Fruit fly (Drosophila melanogaster) whole organism, embryonic: Measurements from ENCODE around the gene HUWE1.

ENCODE experiments used
- Asciz ChIP-seq: fragments of 200-800 bp; sonication (Bioruptor generic); optimal IDR thresholded peaks from 2 replicates; lab custom pipeline; 2017; ENCODE audit warnings: missing biosample characterization, mild to moderate bottlenecking, missing genetic modification characterization, missing genetic modification reagents
- Atf-2 ChIP-seq: fragments of 200-800 bp; sonication (Bioruptor generic); optimal IDR thresholded peaks from 2 replicates; lab custom pipeline; 2016; ENCODE audit warnings: missing biosample characterization, missing genetic modification characterization
- B-H2 ChIP-seq: fragments of 200-800 bp; sonication (Bioruptor generic); optimal IDR thresholded peaks from 2 replicates; lab custom pipeline; 2018; ENCODE audit warnings: missing biosample characterization, mild to moderate bottlenecking, missing genetic modification characterization
- CG11456 ChIP-seq: fragments of 200-800 bp; sonication (Bioruptor generic); IDR thresholded peaks from 3 replicates; pipeline ENCODE4 v1.3.6; 2022; ENCODE audit warnings: missing biosample characterization, missing genetic modification characterization
- CG11560 ChIP-seq: fragments of 200-800 bp; sonication (Bioruptor generic); IDR thresholded peaks from 3 replicates; pipeline ENCODE4 v1.3.6; 2022; ENCODE audit warnings: missing biosample characterization, missing genetic modification characterization
- CG12744 ChIP-seq: fragments of 200-800 bp; sonication (Bioruptor generic); optimal IDR thresholded peaks from 2 replicates; lab custom pipeline; 2016; ENCODE audit warnings: missing biosample characterization, missing genetic modification characterization
- CG13894 ChIP-seq: fragments of 200-800 bp; sonication (Bioruptor generic); optimal IDR thresholded peaks from 3 replicates; lab custom pipeline; 2018; ENCODE audit warnings: missing biosample characterization, mild to moderate bottlenecking, missing genetic modification characterization, moderate library complexity
- CG14710 ChIP-seq: fragments of 200-800 bp; sonication (Bioruptor generic); optimal IDR thresholded peaks from 3 replicates; lab custom pipeline; 2019; ENCODE audit warnings: missing biosample characterization, mild to moderate bottlenecking, missing genetic modification characterization, moderate library complexity
- CG1529 ChIP-seq: fragments of 200-800 bp; sonication (Bioruptor generic); optimal IDR thresholded peaks from 3 replicates; lab custom pipeline; 2018; ENCODE audit warnings: missing biosample characterization, missing genetic modification characterization
- CG15479 ChIP-seq: fragments of 200-800 bp; sonication (Bioruptor generic); optimal IDR thresholded peaks from 3 replicates; lab custom pipeline; 2019; ENCODE audit warnings: missing biosample characterization, mild to moderate bottlenecking, missing genetic modification characterization, moderate library complexity
- CG16863 ChIP-seq: fragments of 200-800 bp; sonication (Bioruptor generic); optimal IDR thresholded peaks from 3 replicates; lab custom pipeline; 2016; ENCODE audit warnings: missing biosample characterization, missing genetic modification characterization
- CG17328 ChIP-seq: fragments of 200-800 bp; sonication (Bioruptor generic); IDR thresholded peaks from 2 replicates; pipeline ENCODE4 v1.3.6; 2022; ENCODE audit warnings: missing biosample characterization, missing genetic modification characterization
- CG17385 ChIP-seq: fragments of 200-800 bp; sonication (Bioruptor generic); optimal IDR thresholded peaks from 3 replicates; lab custom pipeline; 2018; ENCODE audit warnings: missing biosample characterization, mild to moderate bottlenecking, missing genetic modification characterization
- CG17802 ChIP-seq: fragments of 200-800 bp; sonication (Bioruptor generic); optimal IDR thresholded peaks from 2 replicates; lab custom pipeline; 2018; ENCODE audit warnings: missing biosample characterization, mild to moderate bottlenecking, missing genetic modification characterization, moderate library complexity
- CG18599 ChIP-seq: fragments of 200-800 bp; sonication (Bioruptor generic); optimal IDR thresholded peaks from 3 replicates; lab custom pipeline; 2017; ENCODE audit warnings: missing biosample characterization, missing genetic modification characterization, mild to moderate bottlenecking, moderate library complexity, missing genetic modification reagents
- CG2202 ChIP-seq: fragments of 200-800 bp; sonication (Bioruptor generic); optimal IDR thresholded peaks from 2 replicates; lab custom pipeline; 2018; ENCODE audit warnings: missing biosample characterization, mild to moderate bottlenecking, missing genetic modification characterization
- CG3726 ChIP-seq: fragments of 200-800 bp; sonication (Bioruptor generic); IDR thresholded peaks from 3 replicates; pipeline ENCODE4, ENCODE4 v1.3.6; 2022; ENCODE audit warnings: missing biosample characterization, missing genetic modification characterization
- CG43689 ChIP-seq: fragments of 200-800 bp; sonication (Bioruptor generic); IDR thresholded peaks from 2 replicates; pipeline ENCODE4 v1.3.6; 2022; ENCODE audit warnings: missing biosample characterization, missing genetic modification characterization
- CG4820 ChIP-seq: fragments of 200-800 bp; sonication (Bioruptor generic); optimal IDR thresholded peaks from 3 replicates; lab custom pipeline; 2016; ENCODE audit warnings: missing biosample characterization, missing genetic modification characterization
- CG6689 ChIP-seq: fragments of 200-800 bp; sonication (Bioruptor generic); IDR thresholded peaks from 2 replicates; pipeline ENCODE4 v1.3.6; 2022; ENCODE audit warnings: missing biosample characterization, missing genetic modification characterization
- CG7928 ChIP-seq: fragments of 200-800 bp; sonication (Bioruptor generic); optimal IDR thresholded peaks from 2 replicates; lab custom pipeline; 2017; ENCODE audit warnings: missing biosample characterization, mild to moderate bottlenecking, missing genetic modification characterization
- CG8944 ChIP-seq: fragments of 200-800 bp; sonication (Bioruptor generic); optimal IDR thresholded peaks from 3 replicates; lab custom pipeline; 2016; ENCODE audit warnings: missing biosample characterization, missing genetic modification characterization
- CTCF ChIP-seq: fragments of 200-800 bp; sonication (Bioruptor generic); optimal IDR thresholded peaks from 2 replicates; lab custom pipeline; 2017; ENCODE audit warnings: missing biosample characterization, mild to moderate bottlenecking, missing genetic modification characterization, moderate library complexity
- Chrac-16 ChIP-seq: fragments of 200-800 bp; sonication (Bioruptor generic); optimal IDR thresholded peaks from 3 replicates; lab custom pipeline; 2016; ENCODE audit warnings: missing biosample characterization, missing genetic modification characterization
- E2f2 ChIP-seq: fragments of 200-800 bp; sonication (Bioruptor generic); IDR thresholded peaks from 2 replicates; pipeline ENCODE4 v1.3.6; 2022; ENCODE audit warnings: missing biosample characterization, missing genetic modification characterization
- HLHmδ ChIP-seq: fragments of 200-800 bp; sonication (Bioruptor generic); optimal IDR thresholded peaks from 2 replicates; lab custom pipeline; 2018; ENCODE audit warnings: missing biosample characterization, mild to moderate bottlenecking, missing genetic modification characterization, moderate library complexity
- Med ChIP-seq: fragments of 200-800 bp; sonication (Bioruptor generic); peaks from one replicate; lab custom pipeline; 2016; ENCODE audit warnings: missing biosample characterization, missing genetic modification characterization, mild to moderate bottlenecking, inconsistent platforms, moderate library complexity
- Meics ChIP-seq: fragments of 200-800 bp; sonication (Bioruptor generic); optimal IDR thresholded peaks from 2 replicates; lab custom pipeline; 2017; ENCODE audit warnings: missing biosample characterization, mild to moderate bottlenecking, missing genetic modification characterization
- Mes4 ChIP-seq: fragments of 200-800 bp; sonication (Bioruptor generic); optimal IDR thresholded peaks from 2 replicates; lab custom pipeline; 2016; ENCODE audit warnings: missing biosample characterization, missing genetic modification characterization
- Oaz ChIP-seq: fragments of 200-800 bp; sonication (Bioruptor generic); IDR thresholded peaks from 2 replicates; pipeline ENCODE4 v1.3.6; 2022; ENCODE audit warnings: missing biosample characterization, missing genetic modification characterization
- Optix ChIP-seq: fragments of 200-800 bp; sonication (Bioruptor generic); IDR thresholded peaks from 3 replicates; pipeline ENCODE4 v1.3.6; 2022; ENCODE audit warnings: missing biosample characterization, missing genetic modification characterization
- Pdp1 ChIP-seq, 2 experiments: fragments of 200-800 bp; sonication (Bioruptor generic); optimal IDR thresholded peaks; 3 replicates each; lab custom pipeline; 2016; ENCODE audit warnings: missing biosample characterization in 2 of 2, missing genetic modification characterization in 2 of 2, mild to moderate bottlenecking in 1 of 2, moderate library complexity in 1 of 2
- Scr ChIP-seq: fragments of 200-800 bp; sonication (Bioruptor generic); IDR thresholded peaks from 2 replicates; pipeline ENCODE4 v1.3.6; 2022; ENCODE audit warnings: missing biosample characterization, missing genetic modification characterization; ENCODE audit not compliant: partially characterized antibody
- Sry-β ChIP-seq: fragments of 200-800 bp; sonication (Bioruptor generic); optimal IDR thresholded peaks from 2 replicates; lab custom pipeline; 2018; ENCODE audit warnings: missing biosample characterization, mild to moderate bottlenecking, missing genetic modification characterization, moderate library complexity
- aop ChIP-seq: fragments of 200-800 bp; sonication (Bioruptor generic); IDR thresholded peaks from 2 replicates; pipeline ENCODE4 v1.3.6; 2022; ENCODE audit warnings: missing biosample characterization, missing genetic modification characterization
- ara ChIP-seq: fragments of 200-800 bp; sonication (Bioruptor generic); IDR thresholded peaks from 2 replicates; pipeline ENCODE4 v1.3.6; 2022; ENCODE audit warnings: missing biosample characterization, missing genetic modification characterization
- bab2 ChIP-seq: fragments of 200-800 bp; sonication (Bioruptor generic); optimal IDR thresholded peaks from 2 replicates; lab custom pipeline; 2016; ENCODE audit warnings: missing biosample characterization, missing genetic modification characterization
- btn ChIP-seq: fragments of 200-800 bp; sonication (Bioruptor generic); optimal IDR thresholded peaks from 2 replicates; lab custom pipeline; 2016; ENCODE audit warnings: missing biosample characterization, missing genetic modification characterization
- cg ChIP-seq: fragments of 200-800 bp; sonication (Bioruptor generic); optimal IDR thresholded peaks from 3 replicates; lab custom pipeline; 2019; ENCODE audit warnings: missing biosample characterization, mild to moderate bottlenecking, missing genetic modification characterization, moderate library complexity
- dan ChIP-seq: fragments of 200-800 bp; sonication (Bioruptor generic); IDR thresholded peaks from 2 replicates; pipeline ENCODE4 v1.3.6; 2022; ENCODE audit warnings: missing biosample characterization, missing genetic modification characterization
- dm ChIP-seq: fragments of 200-800 bp; sonication (Bioruptor generic); optimal IDR thresholded peaks from 3 replicates; lab custom pipeline; 2016; ENCODE audit warnings: missing biosample characterization, missing genetic modification characterization
- en ChIP-seq: fragments of 200-800 bp; sonication (Bioruptor generic); optimal IDR thresholded peaks from 2 replicates; lab custom pipeline; 2016; ENCODE audit warnings: missing biosample characterization, missing genetic modification characterization
- exex ChIP-seq: fragments of 200-800 bp; sonication (Bioruptor generic); optimal IDR thresholded peaks from 4 replicates; lab custom pipeline; 2018; ENCODE audit warnings: missing biosample characterization, mild to moderate bottlenecking, missing genetic modification characterization, moderate library complexity
- fru ChIP-seq: fragments of >200 bp; optimal IDR thresholded peaks from 2 replicates; lab custom pipeline; 2017
- grau ChIP-seq: fragments of 200-800 bp; optimal IDR thresholded peaks from 3 replicates; lab custom pipeline; 2019; ENCODE audit warnings: missing biosample characterization, mild to moderate bottlenecking, missing genetic modification characterization, moderate library complexity
- ind ChIP-seq: fragments of 200-800 bp; sonication (Bioruptor generic); optimal IDR thresholded peaks from 3 replicates; lab custom pipeline; 2016; ENCODE audit warnings: missing biosample characterization, missing genetic modification characterization
- lola ChIP-seq, 3 experiments: fragments of >200 bp in 2 of 3; fragments of 200-800 bp in 1 of 3; sonication (Bioruptor generic) in 1 of 3; optimal IDR thresholded peaks; 2 replicates each; lab custom pipeline; 2017 to 2019; ENCODE audit warnings: missing biosample characterization in 3 of 3, missing genetic modification characterization in 3 of 3, mild to moderate bottlenecking in 1 of 3, moderate library complexity in 1 of 3
- maf-S ChIP-seq: fragments of 200-800 bp; sonication (Bioruptor generic); optimal IDR thresholded peaks from 2 replicates; lab custom pipeline; 2016; ENCODE audit warnings: missing biosample characterization, missing genetic modification characterization
- mirr ChIP-seq: fragments of 200-800 bp; sonication (Bioruptor generic); optimal IDR thresholded peaks from 3 replicates; lab custom pipeline; 2018; ENCODE audit warnings: missing biosample characterization, mild to moderate bottlenecking, missing genetic modification characterization
- seq ChIP-seq: fragments of 200-800 bp; sonication (Bioruptor generic); IDR thresholded peaks from 2 replicates; pipeline ENCODE4 v1.3.6; 2022; ENCODE audit warnings: missing biosample characterization, missing genetic modification characterization
- stwl ChIP-seq: fragments of 200-800 bp; sonication (Bioruptor generic); optimal IDR thresholded peaks from 3 replicates; lab custom pipeline; 2018; ENCODE audit warnings: missing biosample characterization, mild to moderate bottlenecking, missing genetic modification characterization, moderate library complexity
- wdn ChIP-seq: fragments of 200-800 bp; sonication (Bioruptor generic); IDR thresholded peaks from 2 replicates; pipeline ENCODE4 v1.3.6; 2022; ENCODE audit warnings: missing biosample characterization, missing genetic modification characterization
- zf30C ChIP-seq: fragments of 200-800 bp; sonication (Bioruptor generic); optimal IDR thresholded peaks from 3 replicates; lab custom pipeline; 2018; ENCODE audit warnings: missing biosample characterization, mild to moderate bottlenecking, missing genetic modification characterization

HUWE1 gene

dm6 chrX:15758692-15759240, 46.3 kb downstream of the HUWE1 start (continued):
- TF ChIP-seq maf-S (GFP tag; lab: Kevin White, UChicago) (no peak), HLHmδ (no peak), CG3726 (no peak), cg (GFP tag; lab: Kevin White, UChicago) (peak; percentile 9), CG8944 (GFP tag; lab: Kevin White, UChicago) (no peak), exex (tag; lab: Kevin White, UChicago) (peak; percentile 70), CG17385 (GFP tag; lab: Kevin White, UChicago) (no peak), CG7928 (GFP tag; lab: Kevin White, UChicago) (no peak), Chrac-16 (GFP tag; lab: Kevin White, UChicago) (no peak), dm (GFP tag; lab: Kevin White, UChicago) (no peak), dan (GFP tag; lab: Robert Waterston, UW) (no peak), ind (GFP tag; lab: Kevin White, UChicago) (no peak), wdn (GFP tag; lab: Robert Waterston, UW) (no peak), Sry-β (GFP tag; lab: Kevin White, UChicago) (no peak), CG11456 (GFP tag; lab: Robert Waterston, UW) (no peak), grau (tag; lab: Kevin White, UChicago) (peak; percentile 60), CG17802 (tag; lab: Kevin White, UChicago) (no peak), lola (GFP tag; optimal IDR thresholded peaks at IDR 0.05; lab: Kevin White, UChicago) (no peak), CTCF (GFP tag; lab: Kevin White, UChicago) (no peak), aop (no peak), Scr (GFP tag; lab: Robert Waterston, UW) (no peak), Med (peak; percentile 58), E2f2 (GFP tag; lab: Robert Waterston, UW) (no peak), en (GFP tag; lab: Kevin White, UChicago) (no peak), btn (GFP tag; lab: Kevin White, UChicago) (no peak), CG11560 (tag; lab: Robert Waterston, UW) (no peak), Mes4 (GFP tag; lab: Kevin White, UChicago) (no peak), Asciz (no peak), Pdp1 (GFP tag; optimal IDR thresholded peaks at IDR 0.05; lab: Kevin White, UChicago) (peak in 1 of 2 experiments; percentile 54), bab2 (GFP tag; lab: Kevin White, UChicago) (no peak), ara (GFP tag; lab: Robert Waterston, UW) (no peak), B-H2 (GFP tag; lab: Kevin White, UChicago) (peak; percentile 0), CG18599 (GFP tag; lab: Kevin White, UChicago) (no peak), Oaz (no peak), Atf-2 (GFP tag; lab: Kevin White, UChicago) (no peak), CG1529 (GFP tag; lab: Kevin White, UChicago) (no peak), CG15479 (peak; percentile 17), stwl (no peak), zf30C (GFP tag; lab: Kevin White, UChicago) (no peak), seq (GFP tag; lab: Robert Waterston, UW) (no peak), Meics (no peak), CG43689 (no peak), CG13894 (tag; lab: Kevin White, UChicago) (no peak), Optix (no peak), CG6689 (GFP tag; lab: Robert Waterston, UW) (no peak), CG16863 (GFP tag; lab: Kevin White, UChicago) (no peak), CG14710 (tag; lab: Kevin White, UChicago) (no peak), CG4820 (GFP tag; lab: Kevin White, UChicago) (no peak), CG17328 (no peak), CG12744 (GFP tag; lab: Kevin White, UChicago) (no peak), mirr (GFP tag; lab: Kevin White, UChicago) (no peak), fru (lab: Kevin White, UChicago) (no peak), CG2202 (tag; lab: Kevin White, UChicago) (no peak)
- TF ChIP-seq, all 482 proteins: peak for 9
